Worm (Caenorhabditis elegans): ENCODE measurements around the gene Y116A8C.37.

DNA sequence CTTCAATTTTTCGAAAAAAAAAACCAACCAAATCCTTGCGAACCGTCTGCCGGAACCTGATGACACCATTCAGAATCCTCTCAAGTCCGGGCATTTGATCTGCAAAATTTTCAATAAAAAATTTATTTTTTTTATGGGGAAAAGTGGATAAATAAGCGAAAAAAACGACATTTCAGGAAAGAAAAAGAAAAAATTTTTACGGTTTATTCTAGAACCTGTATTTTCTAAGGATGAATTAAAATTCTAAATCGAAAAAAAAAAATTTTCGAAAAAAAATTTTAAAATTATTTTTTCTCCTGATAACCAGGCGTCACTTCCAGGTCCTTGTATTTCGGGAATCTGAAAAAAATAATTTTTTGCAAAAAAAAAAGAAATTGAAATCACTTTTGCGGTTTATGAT lies 30.8 kb downstream of the Y116A8C.37 start, which contains the start of gene bca-2:
- no peak for TF ChIP-seq ama-1 (optimal IDR thresholded peaks at IDR 0.05)
- no peak for TF ChIP-seq hmbx-1 (tag; optimal IDR thresholded peaks at IDR 0.05)
- no peak for TF ChIP-seq ceh-36 (tag; optimal IDR thresholded peaks at IDR 0.05)
- no peak for TF ChIP-seq tbx-37 (GFP tag; conservative IDR thresholded peaks at IDR 0.05)
- no peak for TF ChIP-seq ceh-13 (GFP tag; optimal IDR thresholded peaks at IDR 0.05)
- TF ChIP-seq B0310.2 (tag; optimal IDR thresholded peaks at IDR 0.05): no peak
- TF ChIP-seq flt-1 (GFP tag; IDR thresholded peaks at IDR 0.05): no peak
- TF ChIP-seq tbx-11 (GFP tag; IDR thresholded peaks at IDR 0.05): no peak
